Worm (Caenorhabditis elegans) whole organism, L4/young adult: Measurements from ENCODE around the gene pmk-3.

Source experiments
- W03F9.2 ChIP-seq: fragments of 150-350 bp; optimal IDR thresholded peaks from 2 replicates; lab custom pipeline; 2014; ENCODE audit warnings: missing biosample characterization, missing genetic modification characterization
- dao-5 ChIP-seq: sonication (generic microtip); optimal IDR thresholded peaks from 2 replicates; lab custom pipeline; 2016; ENCODE audit warnings: missing genotype, missing genetic modification characterization, moderate library complexity, missing compliant biosample characterization
- him-1 ChIP-seq: sonication (generic microtip); optimal IDR thresholded peaks from 2 replicates; lab custom pipeline; 2016; ENCODE audit warnings: missing genotype, missing genetic modification reagents, missing genetic modification characterization, missing compliant biosample characterization

The pmk-3 gene

DNA sequence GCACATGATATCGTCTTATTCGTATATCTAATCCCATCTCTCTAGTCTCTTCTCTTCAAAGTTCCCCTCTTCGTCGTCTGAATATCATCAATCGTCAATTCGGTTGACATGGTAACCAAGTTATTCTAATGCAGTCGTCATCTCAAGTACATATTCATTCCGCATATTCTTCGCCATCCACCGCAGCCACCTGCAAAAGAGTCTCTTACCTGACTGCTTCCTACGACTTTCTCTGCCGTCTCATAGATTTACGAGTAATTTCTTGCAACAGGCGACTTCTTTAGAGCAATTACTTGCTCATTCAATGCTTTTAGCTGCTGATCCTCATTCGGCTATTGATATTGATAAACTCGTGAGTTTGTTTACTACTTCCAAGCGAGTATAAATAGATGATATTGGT, 11.6 kb upstream of the pmk-3 start:
- no peak for TF ChIP-seq him-1
- TF ChIP-seq dao-5 = no peak
- no peak for TF ChIP-seq W03F9.2 (tag; lab: Kevin White, UChicago)

ce11 chrIV:8130131-8130611, 8.8 kb upstream of the pmk-3 start, which contains the start of the genes ndub-11 and moc-3:
ndub-11 (minus strand) TSS chrIV:8130231.
moc-3 (plus strand) TSS chrIV:8130561.
- TF ChIP-seq him-1 (no peak), W03F9.2 (tag; lab: Kevin White, UChicago) (no peak), dao-5 (no peak)

- TF ChIP-seq him-1 (no peak), W03F9.2 (tag; lab: Kevin White, UChicago) (peak; percentile 44)
These were observed 5.5 kb upstream of the pmk-3 start, which contains the start of gene sph-1 for ce11 chrIV:8133536-8133935. sph-1 (minus strand) TSS chrIV:8133558.

DNA sequence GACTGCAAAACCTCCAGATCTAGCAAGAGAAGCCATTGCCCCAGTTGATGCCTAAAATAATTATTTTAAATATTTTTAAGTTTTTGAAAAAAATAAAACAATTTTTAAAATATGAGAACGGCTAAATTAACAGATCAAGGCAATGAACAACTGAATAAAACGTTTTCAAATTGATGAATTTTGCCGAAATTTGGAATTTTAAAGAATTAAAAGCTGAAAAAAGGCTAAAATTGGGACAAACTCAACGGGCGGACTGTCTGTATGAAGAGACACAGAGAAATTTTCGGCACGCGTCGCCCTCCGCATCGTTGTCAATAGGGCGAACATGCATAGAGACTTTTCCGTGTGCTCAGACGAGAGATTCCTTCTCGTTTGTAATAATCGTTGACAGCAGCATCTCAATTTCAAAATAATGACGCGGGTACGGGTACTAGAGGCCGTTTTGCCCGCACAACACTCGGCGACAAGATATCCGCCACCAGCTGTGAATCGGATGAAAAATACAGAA, 3.0 kb upstream of the pmk-3 start, which contains the start of the genes isp-1 and islo-1:
isp-1 (minus strand) TSS at position 51 of the 508 bp plus-strand sequence.
islo-1 (plus strand) TSS at position 385 of the 508 bp plus-strand sequence.
- peak; percentile 69 for TF ChIP-seq W03F9.2 (tag; lab: Kevin White, UChicago)
- no peak for TF ChIP-seq dao-5

ce11 chrIV:8136548-8136947, 2.5 kb upstream of the pmk-3 start:
- TF ChIP-seq him-1 = no peak
- no peak for TF ChIP-seq W03F9.2 (tag; lab: Kevin White, UChicago)
- no peak for TF ChIP-seq dao-5

DNA sequence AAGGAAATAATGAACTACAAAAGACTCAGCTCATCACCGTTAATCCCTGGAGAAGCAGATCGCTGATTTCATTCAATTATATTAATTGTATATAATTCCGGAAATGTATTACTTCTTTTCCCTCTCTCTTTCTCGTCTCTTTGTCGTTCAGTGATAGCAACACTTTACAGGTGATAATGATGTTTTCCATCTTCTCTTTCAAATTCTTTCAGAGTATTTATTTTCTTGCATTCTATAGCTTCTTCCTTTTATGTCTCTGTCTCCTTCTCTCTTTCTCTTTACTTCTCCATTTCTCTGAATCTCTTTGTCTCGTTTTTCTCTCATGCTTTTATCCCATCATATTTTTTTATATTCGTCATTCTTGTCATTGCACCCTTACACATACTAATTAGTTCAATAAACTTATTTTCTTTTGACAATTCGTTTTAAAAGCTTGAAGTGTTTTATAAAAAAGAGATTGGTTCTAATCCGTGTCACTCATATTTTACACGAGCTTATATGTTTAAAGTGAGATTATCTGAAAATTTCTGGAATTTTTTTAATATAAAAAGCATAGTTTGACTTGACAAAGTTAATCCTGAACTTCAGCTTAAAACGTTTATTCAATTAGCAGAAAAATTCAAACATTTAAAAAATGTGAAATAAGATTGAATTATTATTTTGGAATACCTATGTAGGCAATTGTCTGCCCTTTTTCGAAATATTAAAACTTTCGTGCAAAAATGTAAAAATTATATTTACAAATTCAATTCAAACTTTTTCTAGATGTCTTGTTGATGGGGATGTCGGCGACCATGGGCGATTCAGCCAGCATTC, 3.9 kb downstream of the pmk-3 start, which contains the start of gene pmk-2:
pmk-2 (plus strand) TSS at position 766 of the 816 bp plus-strand sequence.
- TF ChIP-seq dao-5 (no peak), W03F9.2 (tag; lab: Kevin White, UChicago) (no peak), him-1 (no peak)

DNA sequence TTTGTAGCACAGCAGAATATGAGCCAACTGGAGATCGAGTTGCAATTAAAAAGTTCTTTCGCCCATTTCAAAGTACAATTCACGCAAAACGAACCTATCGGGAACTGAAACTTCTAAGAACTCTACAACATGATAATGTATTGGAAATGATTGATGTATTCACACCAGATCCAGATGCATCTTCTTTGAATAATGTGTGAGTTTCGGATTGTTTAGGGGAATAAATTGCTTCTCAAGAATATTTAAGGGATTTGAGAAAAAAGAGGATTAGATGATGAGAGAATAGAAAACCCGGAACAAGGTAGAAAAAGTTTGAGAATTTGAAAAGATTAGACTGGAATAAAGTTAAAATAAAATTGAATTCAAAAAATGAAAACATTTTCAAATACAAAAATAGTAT, 5.3 kb downstream of the pmk-3 start:
- TF ChIP-seq him-1 (no peak), dao-5 (no peak), W03F9.2 (tag; lab: Kevin White, UChicago) (no peak)

DNA sequence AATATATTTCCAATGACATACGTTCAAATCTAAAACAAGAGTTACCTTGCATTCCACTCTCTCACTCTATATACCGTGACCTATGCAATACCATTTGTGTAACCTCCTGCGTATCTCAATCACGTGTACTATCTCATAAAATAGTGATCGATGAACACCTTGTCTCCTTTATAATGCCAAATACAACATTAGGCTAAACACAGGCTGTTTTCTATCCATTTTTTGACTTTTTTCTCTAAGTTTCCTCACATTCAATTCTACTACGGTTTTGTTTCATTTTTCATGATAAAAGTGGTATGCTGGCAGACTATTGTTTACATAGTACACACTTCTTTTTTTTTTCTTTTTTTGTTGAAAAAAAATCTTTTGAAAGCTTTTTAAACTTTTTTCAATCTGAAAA, 7.3 kb downstream of the pmk-3 start:
- TF ChIP-seq him-1 (no peak), W03F9.2 (tag; lab: Kevin White, UChicago) (no peak), dao-5 (no peak)

ce11 chrIV:8148494-8148893, 9.5 kb downstream of the pmk-3 start, which contains the start of gene pmk-1:
pmk-1 (plus strand) TSS chrIV:8148794.
- no peak for TF ChIP-seq him-1
- TF ChIP-seq W03F9.2 (tag; lab: Kevin White, UChicago) = no peak
- no peak for TF ChIP-seq dao-5

DNA sequence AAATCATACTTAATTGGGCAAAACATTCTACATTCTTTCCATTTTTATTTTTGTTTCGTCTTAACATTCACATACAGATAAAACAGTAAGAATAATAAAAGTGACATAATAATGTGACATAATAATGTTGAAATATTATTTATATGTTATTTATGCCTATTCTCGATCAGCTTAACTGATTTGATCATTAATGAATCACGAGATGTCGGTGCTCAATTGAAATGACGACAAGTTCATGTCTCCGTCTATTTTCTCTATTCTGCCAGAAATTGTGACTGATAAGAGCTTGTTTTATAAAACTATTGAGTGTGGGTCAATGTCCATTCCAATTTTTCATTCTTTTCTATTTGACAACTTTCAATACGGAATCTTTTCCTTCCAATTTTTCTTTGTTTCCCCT, 12.7 kb downstream of the pmk-3 start:
- TF ChIP-seq W03F9.2 (tag; lab: Kevin White, UChicago) = no peak
- TF ChIP-seq dao-5 = no peak
- no peak for TF ChIP-seq him-1

DNA sequence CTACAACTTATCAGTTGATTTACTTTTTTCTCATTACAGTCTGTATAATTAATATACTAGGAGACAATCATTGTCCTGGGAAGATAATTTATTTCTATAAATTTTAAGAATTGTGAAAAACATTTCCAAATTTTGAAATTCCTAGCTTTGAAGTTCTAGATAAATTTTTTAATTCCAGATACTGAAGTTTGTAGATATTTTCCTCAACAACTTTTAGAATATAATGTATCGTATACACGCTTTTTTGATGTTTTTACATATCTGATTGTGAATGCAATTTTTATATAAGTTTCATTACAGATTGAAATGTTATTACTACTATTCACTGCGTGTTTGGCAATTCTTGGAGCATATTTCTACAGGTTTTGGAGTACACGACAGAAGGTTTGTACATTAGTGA, 13.1 kb downstream of the pmk-3 start, which contains the start of gene faah-2:
faah-2 (plus strand) TSS at position 301 of the 400 bp plus-strand sequence.
- no peak for TF ChIP-seq him-1
- TF ChIP-seq dao-5 = no peak
- no peak for TF ChIP-seq W03F9.2 (tag; lab: Kevin White, UChicago)

DNA sequence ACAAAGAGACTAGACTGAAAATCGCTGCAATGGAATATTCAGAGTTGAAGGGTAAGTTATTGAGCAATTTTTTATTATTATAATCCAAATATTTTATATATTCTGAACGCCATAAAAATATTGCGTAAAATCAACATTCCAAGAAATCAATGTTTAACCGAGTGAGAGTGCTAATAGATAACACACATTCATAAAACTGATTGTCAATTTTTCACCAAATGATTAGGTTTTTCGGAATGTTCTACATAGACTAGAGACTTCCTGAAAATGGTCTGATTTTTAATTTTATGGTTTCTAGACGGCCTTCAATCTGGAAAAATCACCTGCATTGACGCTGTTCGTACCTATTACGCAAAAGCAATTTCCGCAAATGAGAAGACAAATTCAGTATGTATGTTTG, 13.7 kb downstream of the pmk-3 start:
- TF ChIP-seq dao-5 = no peak
- no peak for TF ChIP-seq him-1
- TF ChIP-seq W03F9.2 (tag; lab: Kevin White, UChicago) = no peak

DNA sequence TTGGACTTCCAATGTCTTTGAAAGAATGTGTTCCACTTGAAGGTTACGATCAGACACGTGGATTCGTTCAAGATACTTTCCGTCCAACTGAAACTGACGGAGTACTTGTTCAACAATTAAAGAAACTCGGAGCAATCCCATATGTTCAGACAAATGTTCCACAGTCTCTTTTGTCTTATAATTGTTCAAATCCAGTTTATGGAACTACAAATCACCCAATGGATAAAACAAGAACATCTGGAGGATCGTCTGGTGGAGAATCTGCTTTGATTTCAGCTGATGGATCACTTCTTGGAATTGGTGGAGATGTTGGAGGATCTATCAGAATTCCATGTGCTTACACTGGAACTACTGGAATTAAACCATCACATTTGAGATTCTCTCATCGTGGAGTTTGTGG, 14.1 kb downstream of the pmk-3 start:
- TF ChIP-seq dao-5 = no peak
- TF ChIP-seq him-1 = no peak
- no peak for TF ChIP-seq W03F9.2 (tag; lab: Kevin White, UChicago)

DNA sequence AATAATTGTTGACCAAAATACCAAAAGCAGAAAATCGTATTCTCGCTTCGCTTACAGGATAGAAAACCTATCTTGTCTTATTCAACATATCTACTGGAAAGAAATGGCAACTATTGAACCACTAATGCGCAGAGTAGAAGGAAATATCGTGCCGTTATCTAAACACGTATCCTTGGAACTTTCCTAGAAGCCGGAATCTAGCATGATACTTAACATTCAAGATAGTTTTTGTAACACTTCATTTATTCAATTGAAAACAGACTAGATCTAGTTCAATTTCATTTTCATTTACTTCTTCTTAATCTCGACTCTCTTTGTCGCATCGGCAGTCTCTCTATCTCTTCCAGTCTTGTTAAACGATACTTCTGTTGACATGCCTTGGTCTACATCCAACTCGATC, 15.9 kb downstream of the pmk-3 start:
- no peak for TF ChIP-seq dao-5
- TF ChIP-seq W03F9.2 (tag; lab: Kevin White, UChicago) = no peak
- no peak for TF ChIP-seq him-1

ce11 chrIV:8157161-8157560, 18.1 kb downstream of the pmk-3 start, which contains the start of gene B0218.5:
B0218.5 (minus strand) TSS chrIV:8157261.
- TF ChIP-seq dao-5 (no peak), him-1 (no peak), W03F9.2 (tag; lab: Kevin White, UChicago) (no peak)
